Worm (Caenorhabditis elegans): ENCODE data around the gene C09G5.13.

Gene C09G5.13

DNA sequence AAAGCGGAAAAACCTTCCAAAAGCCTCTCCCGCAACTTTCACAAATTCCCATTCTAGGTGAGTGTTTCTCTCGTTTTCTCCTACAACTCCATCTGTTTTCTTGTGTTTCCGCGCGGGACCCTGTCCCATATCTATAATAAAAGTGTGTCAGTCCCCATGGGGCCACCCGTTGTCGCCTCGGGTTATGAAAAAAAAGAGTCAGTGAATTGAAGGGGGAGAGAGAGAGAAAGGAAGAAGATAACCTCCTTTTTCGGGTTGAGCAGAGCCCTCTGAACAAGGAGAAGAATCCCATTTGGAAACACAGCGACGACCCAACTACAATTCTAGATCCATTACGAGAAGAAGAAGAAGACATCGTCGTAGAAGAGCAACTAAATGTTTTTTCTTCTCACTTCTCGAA is at the start of gene C09G5.13:
Gene C09G5.13 (plus strand): TSS at position 301 of the 400 bp plus-strand sequence.
- no peak for TF ChIP-seq ama-1 (optimal IDR thresholded peaks at IDR 0.05)
- no peak for TF ChIP-seq aly-2 (tag; optimal IDR thresholded peaks at IDR 0.05)
- no peak for TF ChIP-seq nfya-1 (tag; optimal IDR thresholded peaks at IDR 0.05; ENCODE audit: insufficient read depth)
- TF ChIP-seq egl-27 (tag; optimal IDR thresholded peaks at IDR 0.05): no peak
- no peak for TF ChIP-seq sea-2 (GFP tag; optimal IDR thresholded peaks at IDR 0.05)
- TF ChIP-seq daf-12 (tag; optimal IDR thresholded peaks at IDR 0.05): no peak
- TF ChIP-seq unc-39 (tag; optimal IDR thresholded peaks at IDR 0.05): no peak
- no peak for TF ChIP-seq jun-1 (tag; optimal IDR thresholded peaks at IDR 0.05)
- no peak for TF ChIP-seq lsy-12 (tag; optimal IDR thresholded peaks at IDR 0.05)
- no peak for TF ChIP-seq nhr-76 (tag; optimal IDR thresholded peaks at IDR 0.05)
- no peak for TF ChIP-seq ZK546.5 (tag; optimal IDR thresholded peaks at IDR 0.05)
- TF ChIP-seq nhr-23 (tag; optimal IDR thresholded peaks at IDR 0.05): no peak
- no peak for TF ChIP-seq lin-39 (tag; optimal IDR thresholded peaks at IDR 0.05)
- TF ChIP-seq ztf-11 (tag; optimal IDR thresholded peaks at IDR 0.05): no peak
- no peak for TF ChIP-seq R02D3.7 (tag; optimal IDR thresholded peaks at IDR 0.05)

DNA sequence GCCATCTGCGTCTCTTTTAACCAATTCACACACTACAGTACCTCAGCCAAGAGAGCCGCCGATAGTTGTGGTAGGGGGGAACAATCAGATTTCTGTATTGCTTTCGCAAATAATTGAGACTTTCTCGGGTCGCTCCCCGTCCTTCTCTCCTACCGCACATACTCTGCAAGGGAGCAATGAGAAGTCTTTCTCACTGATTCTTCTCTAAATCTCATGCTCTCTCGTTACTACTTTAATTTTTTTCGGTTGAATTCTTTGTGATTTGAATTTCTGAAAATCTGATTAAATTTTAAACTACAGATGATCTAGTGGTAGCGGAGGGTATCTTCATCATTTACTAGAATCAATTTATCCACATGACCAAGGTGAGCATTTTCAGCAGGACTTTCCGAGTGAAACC is 41.9 kb upstream of the C09G5.13 start, which contains the start of gene ptb-1:
Gene ptb-1 (plus strand): TSS at position 301 of the 400 bp plus-strand sequence.
- no peak for TF ChIP-seq elt-3 (tag; optimal IDR thresholded peaks at IDR 0.05)
- TF ChIP-seq jun-1 (tag; optimal IDR thresholded peaks at IDR 0.05): no peak
- no peak for TF ChIP-seq nhr-12 (tag; optimal IDR thresholded peaks at IDR 0.05)
- no peak for TF ChIP-seq nhr-28 (tag; optimal IDR thresholded peaks at IDR 0.05)
- TF ChIP-seq pqm-1 (tag; optimal IDR thresholded peaks at IDR 0.05): no peak
- no peak for TF ChIP-seq nhr-237 (tag; optimal IDR thresholded peaks at IDR 0.05)
- TF ChIP-seq eor-1 (tag; optimal IDR thresholded peaks at IDR 0.05): no peak
- no peak for TF ChIP-seq mdl-1 (tag; optimal IDR thresholded peaks at IDR 0.05)
- no peak for TF ChIP-seq mml-1 (tag; optimal IDR thresholded peaks at IDR 0.05)
- TF ChIP-seq sea-2 (GFP tag; optimal IDR thresholded peaks at IDR 0.05): no peak
- TF ChIP-seq elt-1 (tag; optimal IDR thresholded peaks at IDR 0.05): no peak
- TF ChIP-seq nhr-11 (tag; optimal IDR thresholded peaks at IDR 0.05): no peak
- TF ChIP-seq fos-1 (tag; optimal IDR thresholded peaks at IDR 0.05): no peak
- TF ChIP-seq egl-27 (tag; optimal IDR thresholded peaks at IDR 0.05): no peak
- no peak for TF ChIP-seq ceh-16 (tag; optimal IDR thresholded peaks at IDR 0.05)
- no peak for TF ChIP-seq fkh-10 (GFP tag; optimal IDR thresholded peaks at IDR 0.05)
- no peak for TF ChIP-seq ZK546.5 (tag; optimal IDR thresholded peaks at IDR 0.05)
- no peak for TF ChIP-seq R02D3.7 (tag; optimal IDR thresholded peaks at IDR 0.05)
- TF ChIP-seq pha-4 (tag; optimal IDR thresholded peaks at IDR 0.05): no peak

DNA sequence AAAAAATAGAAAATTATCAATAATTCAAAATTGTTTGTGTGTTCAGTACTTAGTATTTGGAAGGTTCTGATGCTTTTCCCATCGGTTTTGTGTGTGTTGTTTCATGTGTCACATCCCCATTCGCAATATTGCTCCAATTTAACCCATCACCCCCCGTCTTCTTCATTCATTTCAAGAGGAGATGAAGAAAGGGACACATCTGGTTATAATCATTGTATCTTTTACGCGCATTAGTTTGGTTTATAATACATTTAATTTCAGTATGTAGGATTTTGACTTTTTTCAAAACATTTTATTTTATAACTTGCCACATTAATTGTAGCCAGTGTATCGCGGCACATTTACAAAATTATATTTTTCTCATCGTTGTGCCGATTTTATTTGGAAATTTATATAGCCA is 37.1 kb upstream of the C09G5.13 start:
- TF ChIP-seq fos-1 (tag; optimal IDR thresholded peaks at IDR 0.05): no peak
- TF ChIP-seq fkh-2 (tag; optimal IDR thresholded peaks at IDR 0.05): no peak
- no peak for TF ChIP-seq pha-4 (tag; optimal IDR thresholded peaks at IDR 0.05)
- TF ChIP-seq nfya-1 (tag; optimal IDR thresholded peaks at IDR 0.05; ENCODE audit: insufficient read depth): no peak

DNA sequence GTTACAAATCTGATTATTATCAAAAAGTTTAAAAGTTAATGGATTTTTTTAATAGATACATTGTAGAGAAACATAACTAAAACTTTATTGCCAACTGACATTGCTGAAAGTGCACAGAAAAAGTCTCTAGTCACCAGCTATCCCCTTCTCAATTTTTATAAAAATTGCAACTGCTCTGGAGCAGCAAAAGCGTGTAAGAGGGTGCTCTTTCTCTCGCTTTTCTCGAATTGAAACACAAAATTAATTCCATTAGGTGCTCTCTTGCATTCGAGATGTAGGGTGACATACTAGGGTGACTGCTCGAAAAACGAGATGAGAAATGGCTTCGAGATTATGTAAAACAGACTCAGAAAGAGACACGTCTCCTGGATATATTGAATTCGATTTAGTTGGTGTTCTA is 36.6 kb upstream of the C09G5.13 start:
- no peak for TF ChIP-seq ZK546.5 (tag; optimal IDR thresholded peaks at IDR 0.05)
- TF ChIP-seq ztf-11 (tag; optimal IDR thresholded peaks at IDR 0.05): no peak
- no peak for TF ChIP-seq nhr-237 (tag; optimal IDR thresholded peaks at IDR 0.05)
- no peak for TF ChIP-seq nfya-1 (tag; optimal IDR thresholded peaks at IDR 0.05; ENCODE audit: insufficient read depth)
- no peak for TF ChIP-seq nhr-76 (tag; optimal IDR thresholded peaks at IDR 0.05)
- TF ChIP-seq aly-2 (tag; optimal IDR thresholded peaks at IDR 0.05): no peak
- TF ChIP-seq daf-12 (tag; optimal IDR thresholded peaks at IDR 0.05): no peak
- TF ChIP-seq unc-62 (GFP tag; optimal IDR thresholded peaks at IDR 0.05): no peak
- no peak for TF ChIP-seq elt-3 (tag; optimal IDR thresholded peaks at IDR 0.05)
- no peak for TF ChIP-seq ceh-9 (tag; optimal IDR thresholded peaks at IDR 0.05)
- TF ChIP-seq fkh-2 (tag; optimal IDR thresholded peaks at IDR 0.05): no peak

DNA sequence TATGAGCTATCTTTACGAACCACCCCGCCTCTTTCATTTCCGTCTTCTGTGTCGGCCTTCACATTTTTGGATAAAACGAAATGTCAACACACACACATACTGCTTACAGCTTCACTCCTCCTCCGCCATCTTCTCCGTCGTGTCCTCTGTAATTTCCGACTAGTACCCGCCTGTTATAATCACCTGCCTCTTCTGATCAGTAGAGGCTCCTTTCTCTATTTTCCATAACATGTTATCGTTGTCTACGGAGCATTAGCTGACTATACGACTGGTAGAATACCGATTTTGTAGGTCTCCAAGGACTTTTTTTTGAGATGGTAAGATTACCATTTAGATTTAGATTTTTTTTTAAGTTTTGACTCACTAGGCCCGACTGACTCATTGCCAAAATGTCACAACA is 32.3 kb upstream of the C09G5.13 start:
- TF ChIP-seq fkh-10 (GFP tag; optimal IDR thresholded peaks at IDR 0.05): no peak
- no peak for TF ChIP-seq tbx-2 (tag; optimal IDR thresholded peaks at IDR 0.05)

DNA sequence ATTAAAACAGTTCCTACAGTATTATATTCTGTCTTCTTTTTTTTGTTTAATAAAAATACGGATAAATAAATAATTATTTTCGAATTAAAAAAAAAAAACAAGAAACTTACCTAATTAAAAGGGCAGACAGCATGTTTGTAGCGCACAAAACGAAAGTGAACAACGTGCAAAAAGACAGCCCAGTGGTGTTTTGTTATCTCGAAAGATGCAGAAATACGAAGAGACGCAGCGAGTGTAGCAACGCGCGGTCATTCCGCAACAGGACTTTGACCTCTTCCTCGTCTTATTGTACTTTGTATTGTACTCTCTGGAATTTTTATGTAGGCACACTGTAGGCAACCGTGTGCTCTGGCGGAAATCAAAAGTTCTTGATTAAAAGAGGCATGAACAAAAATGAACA is 23.6 kb upstream of the C09G5.13 start, which contains the start of gene gbh-1:
Gene gbh-1 (minus strand): TSS at position 149 of the 400 bp plus-strand sequence.
- TF ChIP-seq lin-39 (tag; optimal IDR thresholded peaks at IDR 0.05) (no peak), elt-2 (tag; optimal IDR thresholded peaks at IDR 0.05) (peak; percentile 60), pqm-1 (tag; optimal IDR thresholded peaks at IDR 0.05) (peak; percentile 53)
